Fruit fly (Drosophila melanogaster): ENCODE data around the gene CG14797.

The CG14797 gene

dm6 chrX:1681266-1681665, at the start of gene CG14797:
Gene CG14797 (plus strand): TSS chrX:1681566.
- TF ChIP-seq usp (GFP tag; optimal IDR thresholded peaks at IDR 0.05) (no peak), Dll (optimal IDR thresholded peaks at IDR 0.05) (no peak), EcR (GFP tag; optimal IDR thresholded peaks at IDR 0.05) (no peak), CG8478 (optimal IDR thresholded peaks at IDR 0.05) (no peak), psq (optimal IDR thresholded peaks at IDR 0.05) (no peak), pan (optimal IDR thresholded peaks at IDR 0.05) (no peak)

dm6 chrX:1643640-1644039, 37.7 kb upstream of the CG14797 start:
- no peak for TF ChIP-seq CG8478 (optimal IDR thresholded peaks at IDR 0.05)

- TF ChIP-seq pan (optimal IDR thresholded peaks at IDR 0.05) (no peak), EcR (GFP tag; optimal IDR thresholded peaks at IDR 0.05) (no peak), CG8478 (optimal IDR thresholded peaks at IDR 0.05) (no peak), Dll (optimal IDR thresholded peaks at IDR 0.05) (no peak), usp (GFP tag; optimal IDR thresholded peaks at IDR 0.05) (no peak), psq (optimal IDR thresholded peaks at IDR 0.05) (no peak)
Measured at dm6 chrX:1647876-1648275, 33.5 kb upstream of the CG14797 start.

dm6 chrX:1660269-1660668, 21.1 kb upstream of the CG14797 start:
- no peak for TF ChIP-seq pan (optimal IDR thresholded peaks at IDR 0.05)
- TF ChIP-seq CG8478 (optimal IDR thresholded peaks at IDR 0.05): no peak
- no peak for TF ChIP-seq EcR (GFP tag; optimal IDR thresholded peaks at IDR 0.05)
- no peak for TF ChIP-seq Dll (optimal IDR thresholded peaks at IDR 0.05)

- TF ChIP-seq EcR (GFP tag; optimal IDR thresholded peaks at IDR 0.05) (no peak), pan (optimal IDR thresholded peaks at IDR 0.05) (no peak), psq (optimal IDR thresholded peaks at IDR 0.05) (no peak), Dll (optimal IDR thresholded peaks at IDR 0.05) (no peak), usp (GFP tag; optimal IDR thresholded peaks at IDR 0.05) (no peak), CG8478 (optimal IDR thresholded peaks at IDR 0.05) (no peak)
Measured at dm6 chrX:1664836-1665235, 16.5 kb upstream of the CG14797 start, which contains the start of gene dor. Gene dor (plus strand): TSS chrX:1665052.

dm6 chrX:1668688-1669087, 12.7 kb upstream of the CG14797 start, which contains the start of gene Mur2B:
Gene Mur2B (minus strand): TSS chrX:1668788.
- no peak for TF ChIP-seq Dll (optimal IDR thresholded peaks at IDR 0.05)
- no peak for TF ChIP-seq usp (GFP tag; optimal IDR thresholded peaks at IDR 0.05)
- no peak for TF ChIP-seq EcR (GFP tag; optimal IDR thresholded peaks at IDR 0.05)

- TF ChIP-seq Dll (optimal IDR thresholded peaks at IDR 0.05) (no peak), pan (optimal IDR thresholded peaks at IDR 0.05) (no peak), CG8478 (optimal IDR thresholded peaks at IDR 0.05) (no peak), usp (GFP tag; optimal IDR thresholded peaks at IDR 0.05) (no peak), EcR (GFP tag; optimal IDR thresholded peaks at IDR 0.05) (no peak), psq (optimal IDR thresholded peaks at IDR 0.05) (no peak)
Measured at dm6 chrX:1669214-1669613, 12.2 kb upstream of the CG14797 start, which contains the start of the genes CG3740 and hfw. Gene CG3740 (minus strand): TSS chrX:1669297. Gene hfw (plus strand): TSS chrX:1669570.

dm6 chrX:1669840-1670239, 11.5 kb upstream of the CG14797 start:
- no peak for TF ChIP-seq CG8478 (optimal IDR thresholded peaks at IDR 0.05)

- TF ChIP-seq Dll (optimal IDR thresholded peaks at IDR 0.05): no peak
Measured at dm6 chrX:1686305-1686704, 4.9 kb downstream of the CG14797 start, which contains the start of gene b6. Gene b6 (plus strand): TSS chrX:1686624.

- no peak for TF ChIP-seq CG8478 (optimal IDR thresholded peaks at IDR 0.05)
- TF ChIP-seq Dll (optimal IDR thresholded peaks at IDR 0.05): no peak
- TF ChIP-seq usp (GFP tag; optimal IDR thresholded peaks at IDR 0.05): no peak
- no peak for TF ChIP-seq psq (optimal IDR thresholded peaks at IDR 0.05)
Measured at dm6 chrX:1691475-1691874, 10.1 kb downstream of the CG14797 start.

- no peak for TF ChIP-seq usp (GFP tag; optimal IDR thresholded peaks at IDR 0.05)
- TF ChIP-seq EcR (GFP tag; optimal IDR thresholded peaks at IDR 0.05): no peak
- no peak for TF ChIP-seq Dll (optimal IDR thresholded peaks at IDR 0.05)
- no peak for TF ChIP-seq CG8478 (optimal IDR thresholded peaks at IDR 0.05)
- no peak for TF ChIP-seq pan (optimal IDR thresholded peaks at IDR 0.05)
Measured at dm6 chrX:1692553-1692952, 11.2 kb downstream of the CG14797 start, which contains the start of gene CG32809. Gene CG32809 (minus strand): TSS chrX:1692768.

- TF ChIP-seq Dll (optimal IDR thresholded peaks at IDR 0.05): no peak
- no peak for TF ChIP-seq pan (optimal IDR thresholded peaks at IDR 0.05)
- TF ChIP-seq usp (GFP tag; optimal IDR thresholded peaks at IDR 0.05): no peak
- TF ChIP-seq EcR (GFP tag; optimal IDR thresholded peaks at IDR 0.05): no peak
- no peak for TF ChIP-seq CG8478 (optimal IDR thresholded peaks at IDR 0.05)
- no peak for TF ChIP-seq psq (optimal IDR thresholded peaks at IDR 0.05)
Measured at dm6 chrX:1695529-1696410, 14.4 kb downstream of the CG14797 start, which contains the start of gene a6. Gene a6 (minus strand): TSS chrX:1695889.

- no peak for TF ChIP-seq usp (GFP tag; optimal IDR thresholded peaks at IDR 0.05)
- no peak for TF ChIP-seq CG8478 (optimal IDR thresholded peaks at IDR 0.05)
- no peak for TF ChIP-seq psq (optimal IDR thresholded peaks at IDR 0.05)
- no peak for TF ChIP-seq EcR (GFP tag; optimal IDR thresholded peaks at IDR 0.05)
- TF ChIP-seq pan (optimal IDR thresholded peaks at IDR 0.05): no peak
- TF ChIP-seq Dll (optimal IDR thresholded peaks at IDR 0.05): no peak
Measured at dm6 chrX:1705929-1706328, 24.6 kb downstream of the CG14797 start.
